Fruit fly (Drosophila melanogaster) whole organism, prepupa: ENCODE measurements around the gene Bx42.
A peak's percentile ranks its signal among the peaks of the same experiment; 100 is the strongest.

ENCODE experiments used
- Blimp-1 ChIP-seq: fragments of 200-800 bp; sonication (Bioruptor generic); optimal IDR thresholded peaks from 3 replicates; lab custom pipeline; 2017; ENCODE audit warnings: missing biosample characterization, missing genetic modification characterization, mild to moderate bottlenecking, moderate library complexity, missing genetic modification reagents
- CG10669 ChIP-seq: fragments of 200-800 bp; sonication (Bioruptor generic); optimal IDR thresholded peaks from 3 replicates; lab custom pipeline; 2018; ENCODE audit warnings: missing biosample characterization, mild to moderate bottlenecking, missing genetic modification characterization, moderate library complexity
- CG11294 ChIP-seq: fragments of 200-800 bp; sonication (Bioruptor generic); IDR thresholded peaks from 2 replicates; pipeline ENCODE4 v1.3.6; 2022; ENCODE audit warnings: missing biosample characterization, missing genetic modification characterization
- CG11762 ChIP-seq: fragments of 200-800 bp; sonication (Bioruptor generic); optimal IDR thresholded peaks from 3 replicates; lab custom pipeline; 2016; ENCODE audit warnings: missing biosample characterization, missing genetic modification characterization; ENCODE audit not compliant: insufficient read depth
- CG11902 ChIP-seq: fragments of 200-800 bp; sonication (Bioruptor generic); optimal IDR thresholded peaks from 3 replicates; lab custom pipeline; 2016; ENCODE audit warnings: missing biosample characterization, missing genetic modification characterization
- CG15336 ChIP-seq: fragments of 200-800 bp; sonication (Bioruptor generic); IDR thresholded peaks from 2 replicates; pipeline ENCODE4 v1.3.6; 2022; ENCODE audit warnings: missing biosample characterization, missing genetic modification characterization
- CG1621 ChIP-seq: fragments of 200-800 bp; sonication (Bioruptor generic); optimal IDR thresholded peaks from 3 replicates; lab custom pipeline; 2018; ENCODE audit warnings: missing biosample characterization, mild to moderate bottlenecking, missing genetic modification characterization
- CG3032 ChIP-seq: fragments of 200-800 bp; optimal IDR thresholded peaks from 2 replicates; lab custom pipeline; 2019; ENCODE audit warnings: missing biosample characterization, mild to moderate bottlenecking, missing genetic modification characterization, moderate library complexity
- CG31627 ChIP-seq: fragments of 200-800 bp; sonication (Bioruptor generic); optimal IDR thresholded peaks from 3 replicates; lab custom pipeline; 2016; ENCODE audit warnings: missing biosample characterization, missing genetic modification characterization
- CG34406 ChIP-seq: fragments of 200-800 bp; sonication (Bioruptor generic); optimal IDR thresholded peaks from 3 replicates; lab custom pipeline; 2016; ENCODE audit warnings: missing biosample characterization, missing genetic modification characterization
- CG3919 ChIP-seq: fragments of 200-800 bp; sonication (Bioruptor generic); optimal IDR thresholded peaks from 3 replicates; lab custom pipeline; 2016; ENCODE audit warnings: missing biosample characterization, missing genetic modification characterization
- CG4318 ChIP-seq: fragments of 200-800 bp; sonication (Bioruptor generic); optimal IDR thresholded peaks from 3 replicates; lab custom pipeline; 2017; ENCODE audit warnings: missing biosample characterization, mild to moderate bottlenecking, missing genetic modification characterization
- CG6276 ChIP-seq: fragments of 200-800 bp; sonication (Bioruptor generic); optimal IDR thresholded peaks from 2 replicates; lab custom pipeline; 2017; ENCODE audit warnings: missing biosample characterization, mild to moderate bottlenecking, missing genetic modification characterization
- CG6792 ChIP-seq: fragments of 200-800 bp; sonication (Bioruptor generic); optimal IDR thresholded peaks from 3 replicates; lab custom pipeline; 2016; ENCODE audit warnings: missing biosample characterization, missing genetic modification characterization
- CG6808 ChIP-seq: fragments of 200-800 bp; sonication (Bioruptor generic); optimal IDR thresholded peaks from 3 replicates; lab custom pipeline; 2017; ENCODE audit warnings: missing biosample characterization, missing genetic modification characterization, mild to moderate bottlenecking, moderate library complexity, missing genetic modification reagents
- CG6854 ChIP-seq: fragments of 200-800 bp; sonication (Bioruptor generic); optimal IDR thresholded peaks from 2 replicates; lab custom pipeline; 2017; ENCODE audit warnings: missing biosample characterization, mild to moderate bottlenecking, missing genetic modification characterization
- CG8319 ChIP-seq: fragments of 200-800 bp; sonication (Bioruptor generic); optimal IDR thresholded peaks from 3 replicates; lab custom pipeline; 2016; ENCODE audit warnings: missing biosample characterization, missing genetic modification characterization
- CG8632 ChIP-seq: fragments of 200-800 bp; sonication (Bioruptor generic); optimal IDR thresholded peaks from 3 replicates; lab custom pipeline; 2016; ENCODE audit warnings: missing biosample characterization, missing genetic modification characterization
- CG9139 ChIP-seq: fragments of 200-800 bp; sonication (Bioruptor generic); optimal IDR thresholded peaks from 3 replicates; lab custom pipeline; 2017; ENCODE audit warnings: missing biosample characterization, mild to moderate bottlenecking, missing genetic modification characterization
- Eip75B ChIP-seq: fragments of 200-800 bp; sonication (Bioruptor generic); optimal IDR thresholded peaks from 3 replicates; lab custom pipeline; 2016; ENCODE audit warnings: missing biosample characterization, missing genetic modification characterization
- Eip78C ChIP-seq: fragments of 200-800 bp; sonication (Bioruptor generic); peaks from one replicate; lab custom pipeline; 2016; ENCODE audit warnings: missing biosample characterization, missing genetic modification characterization
- Eip93F ChIP-seq: fragments of 200-800 bp; sonication (Bioruptor generic); optimal IDR thresholded peaks from 2 replicates; lab custom pipeline; 2016; ENCODE audit warnings: missing biosample characterization, mild to moderate bottlenecking, missing genetic modification characterization
- Ets21C ChIP-seq: fragments of 200-800 bp; sonication (Bioruptor generic); optimal IDR thresholded peaks from 3 replicates; lab custom pipeline; 2016; ENCODE audit warnings: missing biosample characterization, missing genetic modification characterization
- Gug ChIP-seq: fragments of 200-800 bp; sonication (Bioruptor generic); IDR thresholded peaks from 2 replicates; pipeline ENCODE4 v1.3.6; 2022; ENCODE audit warnings: missing biosample characterization, missing genetic modification characterization
- Hr38 ChIP-seq: sonication (Bioruptor generic); optimal IDR thresholded peaks from 2 replicates; lab custom pipeline; 2016; ENCODE audit warnings: missing biosample characterization, missing genetic modification characterization
- Hr39 ChIP-seq: fragments of 200-800 bp; sonication (Bioruptor generic); optimal IDR thresholded peaks from 2 replicates; lab custom pipeline; 2016; ENCODE audit warnings: missing biosample characterization, missing genetic modification characterization
- Hr4 ChIP-seq: fragments of 200-800 bp; sonication (Bioruptor generic); optimal IDR thresholded peaks from 3 replicates; lab custom pipeline; 2016; ENCODE audit warnings: missing biosample characterization, missing genetic modification characterization
- Lpt ChIP-seq: fragments of 200-800 bp; sonication (Bioruptor generic); optimal IDR thresholded peaks from 3 replicates; lab custom pipeline; 2016; ENCODE audit warnings: missing biosample characterization, missing genetic modification characterization
- Met ChIP-seq: fragments of 200-800 bp; sonication (Bioruptor generic); optimal IDR thresholded peaks from 3 replicates; lab custom pipeline; 2016; ENCODE audit warnings: missing biosample characterization, missing genetic modification characterization
- OdsH ChIP-seq: fragments of 200-800 bp; sonication (Bioruptor generic); optimal IDR thresholded peaks from 3 replicates; lab custom pipeline; 2016; ENCODE audit warnings: missing biosample characterization, missing genetic modification characterization
- Sox102F ChIP-seq: fragments of 200-800 bp; sonication (Bioruptor generic); optimal IDR thresholded peaks from 2 replicates; lab custom pipeline; 2016; ENCODE audit warnings: missing biosample characterization, mild to moderate bottlenecking, missing genetic modification characterization
- achi ChIP-seq: fragments of 200-800 bp; sonication (Bioruptor generic); optimal IDR thresholded peaks from 3 replicates; lab custom pipeline; 2016; ENCODE audit warnings: missing biosample characterization, missing genetic modification characterization
- acj6 ChIP-seq: fragments of 200-800 bp; sonication (Bioruptor generic); optimal IDR thresholded peaks from 3 replicates; lab custom pipeline; 2016; ENCODE audit warnings: missing biosample characterization, missing genetic modification characterization
- cyc ChIP-seq: fragments of 200-800 bp; sonication (Bioruptor generic); optimal IDR thresholded peaks from 3 replicates; lab custom pipeline; 2016; ENCODE audit warnings: missing biosample characterization, missing genetic modification characterization
- dac ChIP-seq: fragments of 200-800 bp; sonication (Bioruptor generic); optimal IDR thresholded peaks from 2 replicates; lab custom pipeline; 2017; ENCODE audit warnings: missing biosample characterization, mild to moderate bottlenecking, missing genetic modification characterization
- eg ChIP-seq: fragments of 200-800 bp; sonication (Bioruptor generic); IDR thresholded peaks from 3 replicates; pipeline ENCODE4 v1.3.6; 2022; ENCODE audit warnings: missing biosample characterization, missing genetic modification characterization
- esn ChIP-seq: fragments of 200-800 bp; sonication (Bioruptor generic); optimal IDR thresholded peaks from 2 replicates; lab custom pipeline; 2016; ENCODE audit warnings: missing biosample characterization, mild to moderate bottlenecking, missing genetic modification characterization, moderate library complexity
- fd59A ChIP-seq: fragments of 200-800 bp; sonication (Bioruptor generic); optimal IDR thresholded peaks from 2 replicates; lab custom pipeline; 2017; ENCODE audit warnings: missing biosample characterization, mild to moderate bottlenecking, missing genetic modification characterization, missing genetic modification reagents
- fd85E ChIP-seq: fragments of 200-800 bp; sonication (Bioruptor generic); optimal IDR thresholded peaks from 3 replicates; lab custom pipeline; 2016; ENCODE audit warnings: missing biosample characterization, missing genetic modification characterization
- fkh ChIP-seq: fragments of 200-800 bp; sonication (Bioruptor generic); optimal IDR thresholded peaks from 3 replicates; lab custom pipeline; 2017; ENCODE audit warnings: missing biosample characterization, mild to moderate bottlenecking, missing genetic modification characterization, moderate library complexity
- lz ChIP-seq: fragments of 200-800 bp; sonication (Bioruptor generic); optimal IDR thresholded peaks from 3 replicates; lab custom pipeline; 2016; ENCODE audit warnings: missing biosample characterization, missing genetic modification characterization
- net ChIP-seq: fragments of 200-800 bp; sonication (Bioruptor generic); optimal IDR thresholded peaks from 3 replicates; lab custom pipeline; 2016; ENCODE audit warnings: missing biosample characterization, missing genetic modification characterization
- pdm3 ChIP-seq: fragments of 200-800 bp; sonication (Bioruptor generic); optimal IDR thresholded peaks from 3 replicates; lab custom pipeline; 2016; ENCODE audit warnings: missing biosample characterization, missing genetic modification characterization
- salr ChIP-seq, 2 experiments: fragments of 200-800 bp; sonication (Bioruptor generic); optimal IDR thresholded peaks; 3 replicates each; lab custom pipeline; 2016 to 2018; ENCODE audit warnings: missing biosample characterization in 2 of 2, missing genetic modification characterization in 2 of 2, mild to moderate bottlenecking in 1 of 2
- spab ChIP-seq: fragments of 200-800 bp; sonication (Bioruptor generic); optimal IDR thresholded peaks from 2 replicates; lab custom pipeline; 2017; ENCODE audit warnings: missing biosample characterization, mild to moderate bottlenecking, missing genetic modification characterization, missing genetic modification reagents
- ss ChIP-seq, 2 experiments: fragments of 200-800 bp; sonication (Bioruptor generic); optimal IDR thresholded peaks; 2 replicates in 1 of 2; 3 replicates in 1 of 2; lab custom pipeline; 2017 to 2018; ENCODE audit warnings: mild to moderate bottlenecking in 2 of 2, missing biosample characterization in 2 of 2, missing genetic modification characterization in 2 of 2, moderate library complexity in 1 of 2
- svp ChIP-seq: fragments of 200-800 bp; sonication (Bioruptor generic); peaks from one replicate; lab custom pipeline; 2016; ENCODE audit warnings: missing biosample characterization, missing genetic modification characterization
- topi ChIP-seq: fragments of 200-800 bp; sonication (Bioruptor generic); optimal IDR thresholded peaks from 3 replicates; lab custom pipeline; 2016; ENCODE audit warnings: missing biosample characterization, missing genetic modification characterization
- vri ChIP-seq: fragments of 200-800 bp; sonication (Bioruptor generic); optimal IDR thresholded peaks from 3 replicates; lab custom pipeline; 2016; ENCODE audit warnings: missing biosample characterization, mild to moderate bottlenecking, missing genetic modification characterization

Gene Bx42

dm6 chrX:9071308-9071707, 35.1 kb downstream of the Bx42 start, which contains the start of gene CG10970:
Gene CG10970 (minus strand): TSS chrX:9071408.
- no peak for TF ChIP-seq CG11294 (GFP tag; lab: Robert Waterston, UW)
- TF ChIP-seq Ets21C (GFP tag; lab: Kevin White, UChicago) = no peak
- no peak for TF ChIP-seq Lpt
- TF ChIP-seq CG8319 = no peak
- no peak for TF ChIP-seq OdsH (GFP tag; lab: Kevin White, UChicago)
- TF ChIP-seq CG31627 (GFP tag; lab: Kevin White, UChicago) = no peak
- TF ChIP-seq CG10669 (GFP tag; lab: Kevin White, UChicago) = no peak
- TF ChIP-seq esn = no peak
- TF ChIP-seq CG15336 (GFP tag; lab: Robert Waterston, UW) = no peak
- TF ChIP-seq eg (GFP tag; lab: Robert Waterston, UW) = no peak
- no peak for TF ChIP-seq achi (GFP tag; lab: Kevin White, UChicago)
- no peak for TF ChIP-seq topi
- TF ChIP-seq Eip78C (GFP tag; lab: Kevin White, UChicago) = no peak
- no peak for TF ChIP-seq CG6854 (GFP tag; lab: Kevin White, UChicago)

- TF ChIP-seq CG4318 (GFP tag; lab: Kevin White, UChicago) (peak; percentile 38), esn (peak; percentile 26), CG8632 (peak; percentile 36), salr (GFP tag; optimal IDR thresholded peaks at IDR 0.05; lab: Kevin White, UChicago) (peak in 1 of 2 experiments; percentile 77), CG6854 (GFP tag; lab: Kevin White, UChicago) (no peak), CG34406 (GFP tag; lab: Kevin White, UChicago) (peak; percentile 4), CG10669 (GFP tag; lab: Kevin White, UChicago) (peak; percentile 68), CG31627 (GFP tag; lab: Kevin White, UChicago) (peak; percentile 33), lz (GFP tag; lab: Kevin White, UChicago) (peak; percentile 5), dac (GFP tag; lab: Kevin White, UChicago) (peak; percentile 32), ss (GFP tag; optimal IDR thresholded peaks at IDR 0.05; lab: Kevin White, UChicago) (peak; percentile 83 to 84), acj6 (peak; percentile 34), svp (GFP tag; lab: Kevin White, UChicago) (peak; percentile 68), CG3919 (GFP tag; lab: Kevin White, UChicago) (peak; percentile 51), vri (GFP tag; lab: Kevin White, UChicago) (no peak), CG11762 (GFP tag; lab: Kevin White, UChicago) (peak; percentile 6), Eip78C (GFP tag; lab: Kevin White, UChicago) (peak; percentile 94), Hr38 (GFP tag; lab: Kevin White, UChicago) (no peak), CG11294 (GFP tag; lab: Robert Waterston, UW) (peak; percentile 50; the same call in 1 of the 2 replicates), Hr39 (GFP tag; lab: Kevin White, UChicago) (no peak), spab (GFP tag; lab: Kevin White, UChicago) (peak; percentile 63), CG9139 (GFP tag; lab: Kevin White, UChicago) (peak; percentile 61), cyc (GFP tag; lab: Kevin White, UChicago) (no peak), net (peak; percentile 46), Gug (GFP tag; lab: Robert Waterston, UW) (peak; percentile 55), Sox102F (GFP tag; lab: Kevin White, UChicago) (no peak), OdsH (GFP tag; lab: Kevin White, UChicago) (peak; percentile 62), fd59A (GFP tag; lab: Kevin White, UChicago) (peak; percentile 68), CG3032 (tag; lab: Kevin White, UChicago) (peak; percentile 71), CG11902 (GFP tag; lab: Kevin White, UChicago) (no peak), CG6276 (GFP tag; lab: Kevin White, UChicago) (peak; percentile 54), CG1621 (tag; lab: Kevin White, UChicago) (peak; percentile 82), CG15336 (GFP tag; lab: Robert Waterston, UW) (peak; percentile 69), CG6808 (GFP tag; lab: Kevin White, UChicago) (peak; percentile 65), pdm3 (GFP tag; lab: Kevin White, UChicago) (peak; percentile 55), Blimp-1 (GFP tag; lab: Kevin White, UChicago) (no peak), Eip75B (GFP tag; lab: Kevin White, UChicago) (peak; percentile 56), fkh (no peak), Hr4 (GFP tag; lab: Kevin White, UChicago) (peak; percentile 33), Ets21C (GFP tag; lab: Kevin White, UChicago) (no peak), Eip93F (GFP tag; lab: Kevin White, UChicago) (no peak), CG8319 (no peak), CG6792 (GFP tag; lab: Kevin White, UChicago) (peak; percentile 46), Met (GFP tag; lab: Kevin White, UChicago) (no peak), fd85E (GFP tag; lab: Kevin White, UChicago) (no peak)
Measured at dm6 chrX:9068822-9069221, 37.6 kb downstream of the Bx42 start.
